Worm (Caenorhabditis elegans) whole organism, L2 larva: ENCODE results near the gene K07C11.7.
A peak's percentile ranks its signal among the peaks of the same experiment; 100 is the strongest.

Experiments
- C34F6.9 ChIP-seq: fragments of 150-350 bp; optimal IDR thresholded peaks from 2 replicates; lab custom pipeline; 2014; ENCODE audit warnings: missing biosample characterization, missing genetic modification characterization
- F13H6.1 ChIP-seq: sonication (generic microtip); optimal IDR thresholded peaks from 2 replicates; lab custom pipeline; 2016; ENCODE audit warnings: missing genetic modification characterization, missing compliant biosample characterization
- R02D3.7 ChIP-seq: fragments of 150-350 bp; optimal IDR thresholded peaks from 2 replicates; lab custom pipeline; 2014; ENCODE audit warnings: missing biosample characterization, missing genetic modification characterization
- Y55F3AM.14 ChIP-seq: fragments of 200-800 bp; sonication (Bioruptor generic); optimal IDR thresholded peaks from 2 replicates; lab custom pipeline; 2018; ENCODE audit warnings: mild to moderate bottlenecking, missing genetic modification characterization, missing compliant biosample characterization
- alr-1 ChIP-seq: fragments of 150-350 bp; optimal IDR thresholded peaks from 2 replicates; lab custom pipeline; 2014; ENCODE audit warnings: missing biosample characterization, missing genetic modification characterization
- aly-2 ChIP-seq: fragments of 150-350 bp; optimal IDR thresholded peaks from 2 replicates; lab custom pipeline; 2014; ENCODE audit warnings: missing biosample characterization, missing genetic modification characterization
- ama-1 ChIP-seq: fragments of 150-350 bp; optimal IDR thresholded peaks from 2 replicates; lab custom pipeline; 2018; ENCODE audit warnings: inconsistent platforms
- blmp-1 ChIP-seq: sonication (generic microtip); optimal IDR thresholded peaks from 2 replicates; lab custom pipeline; 2017; ENCODE audit warnings: missing genetic modification characterization, mild to moderate bottlenecking, missing compliant biosample characterization, antibody characterized with exemption, moderate library complexity; ENCODE audit not compliant: insufficient read depth
- ceh-16 ChIP-seq: fragments of 150-350 bp; optimal IDR thresholded peaks from 2 replicates; lab custom pipeline; 2014; ENCODE audit warnings: missing biosample characterization, missing genetic modification characterization
- ceh-82 ChIP-seq: fragments of 150-350 bp; optimal IDR thresholded peaks from 2 replicates; lab custom pipeline; 2014; ENCODE audit warnings: missing biosample characterization, missing genetic modification characterization
- crh-2 ChIP-seq: sonication (generic microtip); optimal IDR thresholded peaks from 2 replicates; lab custom pipeline; 2017; ENCODE audit warnings: missing biosample characterization, missing genetic modification characterization
- dmd-4 ChIP-seq: sonication (generic microtip); optimal IDR thresholded peaks from 2 replicates; lab custom pipeline; 2017; ENCODE audit warnings: missing biosample characterization, missing genetic modification characterization
- egl-27 ChIP-seq: sonication (generic microtip); optimal IDR thresholded peaks from 3 replicates; lab custom pipeline; 2017; ENCODE audit warnings: missing biosample characterization, missing genetic modification reagents, missing genetic modification characterization
- elt-1 ChIP-seq: fragments of 150-350 bp; optimal IDR thresholded peaks from 2 replicates; lab custom pipeline; 2014; ENCODE audit warnings: missing biosample characterization, missing genetic modification characterization
- gmeb-1 ChIP-seq: fragments of 150-350 bp; optimal IDR thresholded peaks from 2 replicates; lab custom pipeline; 2014; ENCODE audit warnings: missing biosample characterization, missing genetic modification characterization
- lin-39 ChIP-seq: fragments of 150-350 bp; optimal IDR thresholded peaks from 2 replicates; lab custom pipeline; 2014; ENCODE audit warnings: missing biosample characterization, missing genetic modification reagents, missing genetic modification characterization
- lsy-2 ChIP-seq, 2 experiments: fragments of 150-350 bp in 1 of 2; sonication (generic microtip) in 1 of 2; optimal IDR thresholded peaks; 2 replicates each; lab custom pipeline; 2014 to 2017; ENCODE audit warnings: missing biosample characterization in 2 of 2, missing genetic modification characterization in 2 of 2
- mbf-1 ChIP-seq: sonication (generic microtip); optimal IDR thresholded peaks from 2 replicates; lab custom pipeline; 2017; ENCODE audit warnings: missing biosample characterization, missing genetic modification characterization
- nhr-10 ChIP-seq: sonication (generic microtip); optimal IDR thresholded peaks from 2 replicates; lab custom pipeline; 2017; ENCODE audit warnings: missing biosample characterization, missing genetic modification characterization
- nhr-11 ChIP-seq: fragments of 150-350 bp; optimal IDR thresholded peaks from 2 replicates; lab custom pipeline; 2014; ENCODE audit warnings: missing biosample characterization, missing genetic modification characterization
- nhr-129 ChIP-seq: fragments of 150-350 bp; optimal IDR thresholded peaks from 2 replicates; lab custom pipeline; 2014; ENCODE audit warnings: missing biosample characterization, missing genetic modification characterization
- nhr-23 ChIP-seq: fragments of 150-350 bp; optimal IDR thresholded peaks from 2 replicates; lab custom pipeline; 2014; ENCODE audit warnings: missing biosample characterization, missing genetic modification reagents, missing genetic modification characterization
- nhr-237 ChIP-seq: fragments of 150-350 bp; optimal IDR thresholded peaks from 2 replicates; lab custom pipeline; 2014; ENCODE audit warnings: missing biosample characterization, missing genetic modification characterization
- nhr-25 ChIP-seq: fragments of 150-350 bp; sonication (generic microtip); optimal IDR thresholded peaks from 3 replicates; lab custom pipeline; 2014; ENCODE audit warnings: missing biosample characterization, missing genetic modification characterization
- nhr-6 ChIP-seq: fragments of 150-350 bp; optimal IDR thresholded peaks from 2 replicates; lab custom pipeline; 2014; ENCODE audit warnings: missing biosample characterization, missing genetic modification characterization
- sem-4 ChIP-seq: fragments of 150-350 bp; optimal IDR thresholded peaks from 2 replicates; lab custom pipeline; 2014; ENCODE audit warnings: missing biosample characterization, missing genetic modification reagents, missing genetic modification characterization
- skn-1 ChIP-seq: sonication (generic microtip); optimal IDR thresholded peaks from 2 replicates; lab custom pipeline; 2017; ENCODE audit warnings: missing biosample characterization, missing genetic modification characterization
- sma-9 ChIP-seq, 2 experiments: fragments of 150-350 bp in 1 of 2; sonication (generic microtip) in 1 of 2; optimal IDR thresholded peaks; 2 replicates each; lab custom pipeline; 2014 to 2016; ENCODE audit warnings: missing genetic modification characterization in 2 of 2, mild to moderate bottlenecking in 1 of 2, missing biosample characterization in 1 of 2, missing compliant biosample characterization in 1 of 2, missing genetic modification reagents in 1 of 2, moderate library complexity in 1 of 2
- snpc-4 ChIP-seq: fragments of 150-350 bp; optimal IDR thresholded peaks from 2 replicates; lab custom pipeline; 2014; ENCODE audit warnings: missing biosample characterization, missing genetic modification characterization
- unc-39 ChIP-seq: fragments of 150-350 bp; optimal IDR thresholded peaks from 2 replicates; lab custom pipeline; 2014; ENCODE audit warnings: missing biosample characterization, missing genetic modification characterization
- unc-55 ChIP-seq: fragments of 150-350 bp; sonication (generic microtip); optimal IDR thresholded peaks from 3 replicates; lab custom pipeline; 2014; ENCODE audit warnings: missing biosample characterization, missing genetic modification reagents, missing genetic modification characterization
- unc-62 ChIP-seq: fragments of 150-350 bp; optimal IDR thresholded peaks from 2 replicates; lab custom pipeline; 2014; ENCODE audit warnings: missing biosample characterization, missing genetic modification reagents, missing genetic modification characterization
- zag-1 ChIP-seq: fragments of 150-350 bp; optimal IDR thresholded peaks from 2 replicates; lab custom pipeline; 2014; ENCODE audit warnings: missing biosample characterization, missing genetic modification characterization
- ztf-11 ChIP-seq: sonication (generic microtip); optimal IDR thresholded peaks from 2 replicates; lab custom pipeline; 2017; ENCODE audit warnings: missing biosample characterization, missing genetic modification characterization

K07C11.7 gene

DNA sequence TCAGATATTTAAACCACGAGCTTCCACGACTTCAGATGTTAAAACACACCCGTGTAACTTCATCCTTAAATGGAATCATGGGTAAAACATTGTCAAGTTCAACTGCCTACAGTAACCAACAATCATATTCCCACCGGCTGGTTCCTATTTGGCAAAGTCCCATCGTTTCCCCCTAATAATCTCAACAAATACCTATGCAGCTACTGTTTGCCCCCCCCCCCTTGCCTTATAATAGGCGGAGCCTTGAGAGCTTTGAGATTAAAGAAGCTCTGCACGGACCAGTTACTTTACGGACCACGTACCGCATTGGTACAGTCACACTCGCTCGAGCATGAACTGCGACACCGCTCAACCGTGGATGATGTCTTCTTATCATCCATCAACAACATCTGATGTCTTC lies 10.9 kb upstream of the K07C11.7 start, which contains the start of gene pax-1:
Gene pax-1 (plus strand): TSS at position 301 of the 400 bp plus-strand sequence.
- TF ChIP-seq skn-1 (tag; lab: Kevin White, UChicago) (no peak), nhr-237 (tag; lab: Kevin White, UChicago) (no peak), egl-27 (tag; lab: Kevin White, UChicago) (no peak), unc-39 (tag; lab: Kevin White, UChicago) (no peak), blmp-1 (tag; lab: Kevin White, UChicago) (no peak), dmd-4 (no peak), crh-2 (tag; lab: Kevin White, UChicago) (no peak), mbf-1 (tag; lab: Kevin White, UChicago) (no peak), lin-39 (tag; lab: Kevin White, UChicago) (no peak), aly-2 (no peak), alr-1 (tag; lab: Kevin White, UChicago) (no peak), Y55F3AM.14 (no peak), lsy-2 (tag; optimal IDR thresholded peaks at IDR 0.05; lab: Kevin White, UChicago) (no peak)
- TF ChIP-seq, all 48 proteins: peak for 0

ce11 chrV:8223417-8223816 lies 9.6 kb upstream of the K07C11.7 start:
- TF ChIP-seq aly-2 (no peak), ceh-82 (no peak), ama-1 (lab: Kevin White, UChicago) (no peak), blmp-1 (tag; lab: Kevin White, UChicago) (no peak), C34F6.9 (no peak)

ce11 chrV:8221083-8221538 lies 7.3 kb upstream of the K07C11.7 start, which contains the start of the genes cogc-6 and air-1:
TSS of gene cogc-6 (minus strand) at chrV:8221316.
TSS of gene air-1 (plus strand) at chrV:8221488.
- TF ChIP-seq snpc-4 (tag; lab: Kevin White, UChicago) (peak; percentile 11), crh-2 (tag; lab: Kevin White, UChicago) (peak; percentile 88), blmp-1 (tag; lab: Kevin White, UChicago) (no peak), gmeb-1 (tag; lab: Kevin White, UChicago) (peak; percentile 53), lsy-2 (tag; optimal IDR thresholded peaks at IDR 0.05; lab: Kevin White, UChicago) (peak in 1 of 2 experiments; percentile 41), C34F6.9 (peak; percentile 48), unc-55 (GFP tag; lab: Kevin White, UChicago) (peak; percentile 34), ztf-11 (no peak), nhr-129 (peak; percentile 44), sma-9 (GFP tag; optimal IDR thresholded peaks at IDR 0.05; lab: Kevin White, UChicago) (no peak), sma-9 (tag; optimal IDR thresholded peaks at IDR 0.05; lab: Kevin White, UChicago) (no peak), nhr-11 (no peak)
- TF ChIP-seq, all 48 proteins: peak for 7

DNA sequence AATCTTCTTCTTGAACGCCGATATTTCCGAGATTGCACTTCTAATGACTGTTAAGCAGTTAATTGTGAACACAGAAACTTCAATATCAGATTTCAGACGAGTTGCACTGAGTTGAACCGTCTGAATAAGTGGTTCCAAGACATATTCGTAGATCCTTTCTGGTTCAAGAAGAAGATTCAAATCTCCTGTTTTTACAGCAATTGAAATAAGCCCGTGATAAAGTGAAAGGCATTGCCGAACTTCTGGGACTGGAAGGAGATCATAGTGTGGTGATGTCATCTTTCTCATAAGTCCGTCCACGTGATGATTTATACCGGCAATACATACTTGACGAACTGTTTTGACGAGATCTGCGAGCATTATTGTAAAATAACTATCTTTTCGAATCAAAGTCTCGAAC lies 5.8 kb upstream of the K07C11.7 start:
- no peak for TF ChIP-seq ceh-16 (tag; lab: Kevin White, UChicago)
- no peak for TF ChIP-seq nhr-11
- no peak for TF ChIP-seq nhr-6
- TF ChIP-seq mbf-1 (tag; lab: Kevin White, UChicago) = no peak
- no peak for TF ChIP-seq ama-1 (lab: Kevin White, UChicago)
- TF ChIP-seq aly-2 = no peak
- TF ChIP-seq zag-1 (tag; lab: Kevin White, UChicago) = no peak
- TF ChIP-seq nhr-10 (tag; lab: Kevin White, UChicago) = no peak
- no peak for TF ChIP-seq nhr-23 (tag; lab: Kevin White, UChicago)
- TF ChIP-seq F13H6.1 (tag; lab: Kevin White, UChicago) = no peak
- no peak for TF ChIP-seq R02D3.7 (tag; lab: Kevin White, UChicago)
- no peak for TF ChIP-seq gmeb-1 (tag; lab: Kevin White, UChicago)
- TF ChIP-seq unc-62 (GFP tag; lab: Kevin White, UChicago) = no peak
- no peak for TF ChIP-seq dmd-4
- no peak for TF ChIP-seq crh-2 (tag; lab: Kevin White, UChicago)
- TF ChIP-seq nhr-25 (tag; lab: Kevin White, UChicago) = no peak
- TF ChIP-seq C34F6.9 = no peak
- TF ChIP-seq elt-1 (tag; lab: Kevin White, UChicago) = no peak
- TF ChIP-seq sem-4 = no peak
